Worm (Caenorhabditis elegans): ENCODE data around the gene rab-37.

rab-37 gene

DNA sequence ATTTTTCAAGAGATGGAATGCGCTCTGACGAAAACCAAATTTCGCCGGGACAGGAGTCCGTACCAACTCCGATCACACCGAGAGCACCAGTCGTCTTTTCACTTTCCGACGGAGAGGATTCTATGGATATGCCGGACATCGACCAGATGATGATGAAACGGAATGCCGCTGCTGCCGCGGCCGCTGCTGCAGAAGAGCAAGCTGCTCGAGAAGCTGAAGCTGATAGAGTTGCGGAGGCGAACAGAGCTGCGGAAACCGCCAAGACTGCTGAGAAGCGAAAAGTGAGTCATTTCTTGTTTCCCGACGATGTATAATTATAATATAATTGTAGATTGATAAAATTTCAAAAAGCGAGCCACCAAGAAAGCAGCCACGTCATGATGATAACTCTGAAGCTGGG, 19.7 kb upstream of the rab-37 start:
- TF ChIP-seq npax-4 (tag; optimal IDR thresholded peaks at IDR 0.05) (no peak), eyg-1 (tag; optimal IDR thresholded peaks at IDR 0.05) (no peak), K02D7.2 (tag; optimal IDR thresholded peaks at IDR 0.05) (no peak), pax-1 (tag; optimal IDR thresholded peaks at IDR 0.05) (no peak)

DNA sequence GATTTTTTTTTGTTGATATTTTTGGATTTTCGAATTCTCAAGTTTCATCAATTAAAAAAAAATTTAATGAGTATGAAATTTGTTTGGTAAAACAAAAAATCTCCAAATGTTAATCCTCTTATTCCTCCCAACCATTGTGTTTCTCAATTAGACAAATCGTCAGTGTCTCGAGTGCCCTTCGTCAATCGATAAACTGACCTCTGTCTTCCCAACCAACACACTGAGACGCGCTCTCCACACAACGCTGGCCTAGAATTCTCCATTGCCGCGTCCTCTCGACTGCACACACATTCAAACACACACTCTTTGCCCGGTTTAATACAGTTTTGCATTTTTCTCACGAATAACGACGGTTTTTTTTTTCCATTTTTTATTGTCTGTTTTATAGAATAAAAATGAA, 19.1 kb upstream of the rab-37 start, which contains the start of gene taf-11.1:
TSS of gene taf-11.1 (plus strand) at position 389 of the 400 bp plus-strand sequence.
- no peak for TF ChIP-seq unc-86 (tag; optimal IDR thresholded peaks at IDR 0.05)
- no peak for TF ChIP-seq sox-2 (GFP tag; IDR thresholded peaks at IDR 0.05)
- no peak for TF ChIP-seq npax-4 (tag; optimal IDR thresholded peaks at IDR 0.05)
- TF ChIP-seq gmeb-2 (tag; optimal IDR thresholded peaks at IDR 0.05): no peak
- TF ChIP-seq ceh-6 (GFP tag; optimal IDR thresholded peaks at IDR 0.05): no peak
- TF ChIP-seq K02D7.2 (tag; optimal IDR thresholded peaks at IDR 0.05): no peak
- TF ChIP-seq dve-1 (tag; optimal IDR thresholded peaks at IDR 0.05): no peak
- TF ChIP-seq unc-55 (GFP tag; optimal IDR thresholded peaks at IDR 0.05): no peak
- no peak for TF ChIP-seq ceh-9 (tag; optimal IDR thresholded peaks at IDR 0.05)
- TF ChIP-seq zip-5 (tag; optimal IDR thresholded peaks at IDR 0.05): no peak
- peak; percentile 5 for TF ChIP-seq elt-2 (tag; optimal IDR thresholded peaks at IDR 0.05)
- no peak for TF ChIP-seq pha-4 (tag; optimal IDR thresholded peaks at IDR 0.05)
- TF ChIP-seq unc-42 (tag; optimal IDR thresholded peaks at IDR 0.05): peak; percentile 20
- no peak for TF ChIP-seq fkh-6 (tag; optimal IDR thresholded peaks at IDR 0.05)
- no peak for TF ChIP-seq fkh-10 (GFP tag; optimal IDR thresholded peaks at IDR 0.05)
- TF ChIP-seq pax-1 (tag; optimal IDR thresholded peaks at IDR 0.05): no peak
- no peak for TF ChIP-seq eyg-1 (tag; optimal IDR thresholded peaks at IDR 0.05)
- TF ChIP-seq ceh-30 (tag; optimal IDR thresholded peaks at IDR 0.05): no peak
- TF ChIP-seq ceh-31 (tag; optimal IDR thresholded peaks at IDR 0.05): peak; percentile 60
- no peak for TF ChIP-seq lim-6 (tag; optimal IDR thresholded peaks at IDR 0.05)
- TF ChIP-seq nfya-1 (tag; optimal IDR thresholded peaks at IDR 0.05): peak; percentile 2
- TF ChIP-seq ceh-24 (tag; optimal IDR thresholded peaks at IDR 0.05): no peak
- peak; percentile 55 for TF ChIP-seq ceh-48 (tag; optimal IDR thresholded peaks at IDR 0.05)
- no peak for TF ChIP-seq lin-11 (tag; optimal IDR thresholded peaks at IDR 0.05)
- no peak for TF ChIP-seq T23F11.4 (GFP tag; optimal IDR thresholded peaks at IDR 0.05)
- TF ChIP-seq C08G9.2 (tag; optimal IDR thresholded peaks at IDR 0.05): peak; percentile 18
- TF ChIP-seq odd-2 (tag; optimal IDR thresholded peaks at IDR 0.05): no peak
- TF ChIP-seq pqm-1 (tag; optimal IDR thresholded peaks at IDR 0.05): no peak
- no peak for TF ChIP-seq hlh-6 (tag; optimal IDR thresholded peaks at IDR 0.05)
- no peak for TF ChIP-seq ceh-14 (tag; optimal IDR thresholded peaks at IDR 0.05)
- TF ChIP-seq ceh-2 (tag; optimal IDR thresholded peaks at IDR 0.05): peak; percentile 37
- TF ChIP-seq hlh-15 (tag; optimal IDR thresholded peaks at IDR 0.05): no peak
- TF ChIP-seq K09A11.1 (tag; optimal IDR thresholded peaks at IDR 0.05; ENCODE audit: insufficient read depth): no peak
- TF ChIP-seq ref-2 (tag; optimal IDR thresholded peaks at IDR 0.05): no peak
- no peak for TF ChIP-seq rnt-1 (tag; optimal IDR thresholded peaks at IDR 0.05)
- no peak for TF ChIP-seq tbx-7 (tag; optimal IDR thresholded peaks at IDR 0.05)
- no peak for TF ChIP-seq ztf-16 (tag; optimal IDR thresholded peaks at IDR 0.05)
- TF ChIP-seq ceh-34 (tag; optimal IDR thresholded peaks at IDR 0.05): no peak
- TF ChIP-seq ceh-45 (GFP tag; IDR thresholded peaks at IDR 0.05): no peak
- no peak for TF ChIP-seq hlh-8 (tag; optimal IDR thresholded peaks at IDR 0.05)
- no peak for TF ChIP-seq pat-9 (tag; optimal IDR thresholded peaks at IDR 0.05)
- no peak for TF ChIP-seq ahr-1 (tag; optimal IDR thresholded peaks at IDR 0.05)
- peak; percentile 37 for TF ChIP-seq ets-4 (tag; optimal IDR thresholded peaks at IDR 0.05)
- TF ChIP-seq C38D4.7 (GFP tag; optimal IDR thresholded peaks at IDR 0.05): no peak
- TF ChIP-seq ceh-18 (tag; optimal IDR thresholded peaks at IDR 0.05): no peak
- TF ChIP-seq ama-1 (optimal IDR thresholded peaks at IDR 0.05): no peak
- TF ChIP-seq tbx-2 (tag; optimal IDR thresholded peaks at IDR 0.05): peak; percentile 29
- no peak for TF ChIP-seq syd-9 (tag; optimal IDR thresholded peaks at IDR 0.05)
- no peak for TF ChIP-seq hlh-13 (GFP tag; optimal IDR thresholded peaks at IDR 0.05)
- TF ChIP-seq che-1 (tag; optimal IDR thresholded peaks at IDR 0.05): no peak
- TF ChIP-seq hlh-30 (tag; optimal IDR thresholded peaks at IDR 0.05; ENCODE audit: insufficient read depth): no peak

Measured in whole organism, late embryonic.